Worm (Caenorhabditis elegans) whole organism, L2 larva: Measurements from ENCODE around the gene dmd-4.

Experiments
- C34F6.9 ChIP-seq: fragments of 150-350 bp; optimal IDR thresholded peaks from 2 replicates; lab custom pipeline; 2014; ENCODE audit warnings: missing biosample characterization, missing genetic modification characterization
- F13H6.1 ChIP-seq: sonication (generic microtip); optimal IDR thresholded peaks from 2 replicates; lab custom pipeline; 2016; ENCODE audit warnings: missing genetic modification characterization, missing compliant biosample characterization
- R02D3.7 ChIP-seq: fragments of 150-350 bp; optimal IDR thresholded peaks from 2 replicates; lab custom pipeline; 2014; ENCODE audit warnings: missing biosample characterization, missing genetic modification characterization
- Y55F3AM.14 ChIP-seq: fragments of 200-800 bp; sonication (Bioruptor generic); optimal IDR thresholded peaks from 2 replicates; lab custom pipeline; 2018; ENCODE audit warnings: mild to moderate bottlenecking, missing genetic modification characterization, missing compliant biosample characterization
- ZK546.5 ChIP-seq: sonication (generic microtip); optimal IDR thresholded peaks from 2 replicates; lab custom pipeline; 2017; ENCODE audit warnings: missing biosample characterization, missing genetic modification characterization
- alr-1 ChIP-seq: fragments of 150-350 bp; optimal IDR thresholded peaks from 2 replicates; lab custom pipeline; 2014; ENCODE audit warnings: missing biosample characterization, missing genetic modification characterization
- aly-2 ChIP-seq: fragments of 150-350 bp; optimal IDR thresholded peaks from 2 replicates; lab custom pipeline; 2014; ENCODE audit warnings: missing biosample characterization, missing genetic modification characterization
- ama-1 ChIP-seq: fragments of 150-350 bp; optimal IDR thresholded peaks from 2 replicates; lab custom pipeline; 2018; ENCODE audit warnings: inconsistent platforms
- blmp-1 ChIP-seq: sonication (generic microtip); optimal IDR thresholded peaks from 2 replicates; lab custom pipeline; 2017; ENCODE audit warnings: missing genetic modification characterization, mild to moderate bottlenecking, missing compliant biosample characterization, antibody characterized with exemption, moderate library complexity; ENCODE audit not compliant: insufficient read depth
- ceh-16 ChIP-seq: fragments of 150-350 bp; optimal IDR thresholded peaks from 2 replicates; lab custom pipeline; 2014; ENCODE audit warnings: missing biosample characterization, missing genetic modification characterization
- ceh-82 ChIP-seq: fragments of 150-350 bp; optimal IDR thresholded peaks from 2 replicates; lab custom pipeline; 2014; ENCODE audit warnings: missing biosample characterization, missing genetic modification characterization
- crh-2 ChIP-seq: sonication (generic microtip); optimal IDR thresholded peaks from 2 replicates; lab custom pipeline; 2017; ENCODE audit warnings: missing biosample characterization, missing genetic modification characterization
- dmd-4 ChIP-seq: sonication (generic microtip); optimal IDR thresholded peaks from 2 replicates; lab custom pipeline; 2017; ENCODE audit warnings: missing biosample characterization, missing genetic modification characterization
- egl-27 ChIP-seq: sonication (generic microtip); optimal IDR thresholded peaks from 3 replicates; lab custom pipeline; 2017; ENCODE audit warnings: missing biosample characterization, missing genetic modification reagents, missing genetic modification characterization
- elt-1 ChIP-seq: fragments of 150-350 bp; optimal IDR thresholded peaks from 2 replicates; lab custom pipeline; 2014; ENCODE audit warnings: missing biosample characterization, missing genetic modification characterization
- elt-3 ChIP-seq: sonication (generic microtip); optimal IDR thresholded peaks from 2 replicates; lab custom pipeline; 2017; ENCODE audit warnings: missing biosample characterization, missing genetic modification characterization
- fos-1 ChIP-seq: fragments of 150-350 bp; optimal IDR thresholded peaks from 2 replicates; lab custom pipeline; 2014; ENCODE audit warnings: missing biosample characterization, missing genetic modification characterization
- gmeb-1 ChIP-seq: fragments of 150-350 bp; optimal IDR thresholded peaks from 2 replicates; lab custom pipeline; 2014; ENCODE audit warnings: missing biosample characterization, missing genetic modification characterization
- lin-11 ChIP-seq: fragments of 150-350 bp; sonication (generic microtip); optimal IDR thresholded peaks from 2 replicates; lab custom pipeline; 2014; ENCODE audit warnings: missing biosample characterization, missing genetic modification characterization, inconsistent platforms, mixed read lengths
- lin-13 ChIP-seq: fragments of 150-350 bp; optimal IDR thresholded peaks from 2 replicates; lab custom pipeline; 2014; ENCODE audit warnings: missing biosample characterization, missing genetic modification reagents, missing genetic modification characterization
- lin-39 ChIP-seq: fragments of 150-350 bp; optimal IDR thresholded peaks from 2 replicates; lab custom pipeline; 2014; ENCODE audit warnings: missing biosample characterization, missing genetic modification reagents, missing genetic modification characterization
- lsy-2 ChIP-seq, 2 experiments: fragments of 150-350 bp in 1 of 2; sonication (generic microtip) in 1 of 2; optimal IDR thresholded peaks; 2 replicates each; lab custom pipeline; 2014 to 2017; ENCODE audit warnings: missing biosample characterization in 2 of 2, missing genetic modification characterization in 2 of 2
- mab-5 ChIP-seq: fragments of 150-350 bp; optimal IDR thresholded peaks from 2 replicates; lab custom pipeline; 2014; ENCODE audit warnings: missing biosample characterization, missing genetic modification characterization
- mbf-1 ChIP-seq: sonication (generic microtip); optimal IDR thresholded peaks from 2 replicates; lab custom pipeline; 2017; ENCODE audit warnings: missing biosample characterization, missing genetic modification characterization
- mdl-1 ChIP-seq, 2 experiments: fragments of 150-350 bp in 1 of 2; sonication (generic microtip) in 1 of 2; optimal IDR thresholded peaks; 2 replicates each; lab custom pipeline; 2017; ENCODE audit warnings: missing biosample characterization in 2 of 2, missing genetic modification characterization in 2 of 2
- nhr-10 ChIP-seq: sonication (generic microtip); optimal IDR thresholded peaks from 2 replicates; lab custom pipeline; 2017; ENCODE audit warnings: missing biosample characterization, missing genetic modification characterization
- nhr-11 ChIP-seq: fragments of 150-350 bp; optimal IDR thresholded peaks from 2 replicates; lab custom pipeline; 2014; ENCODE audit warnings: missing biosample characterization, missing genetic modification characterization
- nhr-12 ChIP-seq: fragments of 150-350 bp; optimal IDR thresholded peaks from 2 replicates; lab custom pipeline; 2014; ENCODE audit warnings: missing biosample characterization, missing genetic modification characterization
- nhr-129 ChIP-seq: fragments of 150-350 bp; optimal IDR thresholded peaks from 2 replicates; lab custom pipeline; 2014; ENCODE audit warnings: missing biosample characterization, missing genetic modification characterization
- nhr-21 ChIP-seq: fragments of 150-350 bp; optimal IDR thresholded peaks from 2 replicates; lab custom pipeline; 2014; ENCODE audit warnings: missing biosample characterization, missing genetic modification characterization
- nhr-23 ChIP-seq: fragments of 150-350 bp; optimal IDR thresholded peaks from 2 replicates; lab custom pipeline; 2014; ENCODE audit warnings: missing biosample characterization, missing genetic modification reagents, missing genetic modification characterization
- nhr-237 ChIP-seq: fragments of 150-350 bp; optimal IDR thresholded peaks from 2 replicates; lab custom pipeline; 2014; ENCODE audit warnings: missing biosample characterization, missing genetic modification characterization
- nhr-25 ChIP-seq: fragments of 150-350 bp; sonication (generic microtip); optimal IDR thresholded peaks from 3 replicates; lab custom pipeline; 2014; ENCODE audit warnings: missing biosample characterization, missing genetic modification characterization
- nhr-6 ChIP-seq: fragments of 150-350 bp; optimal IDR thresholded peaks from 2 replicates; lab custom pipeline; 2014; ENCODE audit warnings: missing biosample characterization, missing genetic modification characterization
- nhr-77 ChIP-seq: fragments of 150-350 bp; optimal IDR thresholded peaks from 2 replicates; lab custom pipeline; 2014; ENCODE audit warnings: missing biosample characterization, missing genetic modification characterization
- peb-1 ChIP-seq: fragments of 150-350 bp; optimal IDR thresholded peaks from 2 replicates; lab custom pipeline; 2014; ENCODE audit warnings: missing biosample characterization, missing genetic modification characterization
- sem-4 ChIP-seq: fragments of 150-350 bp; optimal IDR thresholded peaks from 2 replicates; lab custom pipeline; 2014; ENCODE audit warnings: missing biosample characterization, missing genetic modification reagents, missing genetic modification characterization
- skn-1 ChIP-seq: sonication (generic microtip); optimal IDR thresholded peaks from 2 replicates; lab custom pipeline; 2017; ENCODE audit warnings: missing biosample characterization, missing genetic modification characterization
- sma-3 ChIP-seq: sonication (generic microtip); optimal IDR thresholded peaks from 2 replicates; lab custom pipeline; 2016; ENCODE audit warnings: missing genetic modification reagents, missing genetic modification characterization, missing compliant biosample characterization
- sma-9 ChIP-seq, 2 experiments: fragments of 150-350 bp in 1 of 2; sonication (generic microtip) in 1 of 2; optimal IDR thresholded peaks; 2 replicates each; lab custom pipeline; 2014 to 2016; ENCODE audit warnings: missing genetic modification characterization in 2 of 2, mild to moderate bottlenecking in 1 of 2, missing biosample characterization in 1 of 2, missing compliant biosample characterization in 1 of 2, missing genetic modification reagents in 1 of 2, moderate library complexity in 1 of 2
- snpc-4 ChIP-seq: fragments of 150-350 bp; optimal IDR thresholded peaks from 2 replicates; lab custom pipeline; 2014; ENCODE audit warnings: missing biosample characterization, missing genetic modification characterization
- unc-39 ChIP-seq: fragments of 150-350 bp; optimal IDR thresholded peaks from 2 replicates; lab custom pipeline; 2014; ENCODE audit warnings: missing biosample characterization, missing genetic modification characterization
- unc-55 ChIP-seq: fragments of 150-350 bp; sonication (generic microtip); optimal IDR thresholded peaks from 3 replicates; lab custom pipeline; 2014; ENCODE audit warnings: missing biosample characterization, missing genetic modification reagents, missing genetic modification characterization
- unc-62 ChIP-seq: fragments of 150-350 bp; optimal IDR thresholded peaks from 2 replicates; lab custom pipeline; 2014; ENCODE audit warnings: missing biosample characterization, missing genetic modification reagents, missing genetic modification characterization
- zag-1 ChIP-seq: fragments of 150-350 bp; optimal IDR thresholded peaks from 2 replicates; lab custom pipeline; 2014; ENCODE audit warnings: missing biosample characterization, missing genetic modification characterization
- ztf-1 ChIP-seq: fragments of 200-800 bp; sonication (Bioruptor generic); conservative IDR thresholded peaks from 2 replicates; pipeline ENCODE4 v1.3.6; 2022; ENCODE audit warnings: missing genetic modification characterization, missing compliant biosample characterization
- ztf-11 ChIP-seq: sonication (generic microtip); optimal IDR thresholded peaks from 2 replicates; lab custom pipeline; 2017; ENCODE audit warnings: missing biosample characterization, missing genetic modification characterization
- ztf-4 ChIP-seq: fragments of 150-350 bp; optimal IDR thresholded peaks from 2 replicates; lab custom pipeline; 2014; ENCODE audit warnings: missing biosample characterization, missing genetic modification characterization

dmd-4 gene

ce11 chrX:14819495-14819894 is 42.2 kb downstream of the dmd-4 start:
- TF ChIP-seq lin-13 (GFP tag; lab: Kevin White, UChicago) (peak; percentile 13), nhr-11 (tag; lab: Kevin White, UChicago) (no peak), R02D3.7 (tag; lab: Kevin White, UChicago) (no peak), ceh-16 (tag; lab: Kevin White, UChicago) (no peak), ZK546.5 (no peak), nhr-21 (tag; lab: Kevin White, UChicago) (no peak)

ce11 chrX:14818464-14819259 is 43.0 kb downstream of the dmd-4 start, which contains the start of gene epn-1:
epn-1 (minus strand) TSS chrX:14818514.
- TF ChIP-seq ceh-16 (tag; lab: Kevin White, UChicago) (peak; percentile 98), nhr-77 (peak; percentile 61), nhr-237 (tag; lab: Kevin White, UChicago) (peak; percentile 58), skn-1 (tag; lab: Kevin White, UChicago) (peak; percentile 30), dmd-4 (tag; lab: Kevin White, UChicago) (no peak), mbf-1 (tag; lab: Kevin White, UChicago) (no peak), blmp-1 (tag; lab: Kevin White, UChicago) (peak; percentile 69), nhr-21 (tag; lab: Kevin White, UChicago) (peak; percentile 98), zag-1 (tag; lab: Kevin White, UChicago) (peak; percentile 97), elt-1 (peak; percentile 16), fos-1 (tag; lab: Kevin White, UChicago) (peak; percentile 89), R02D3.7 (tag; lab: Kevin White, UChicago) (no peak), unc-55 (GFP tag; lab: Kevin White, UChicago) (peak; percentile 90), Y55F3AM.14 (GFP tag; lab: Kevin White, UChicago) (peak; percentile 99), gmeb-1 (peak; percentile 74), nhr-129 (tag; lab: Kevin White, UChicago) (peak; percentile 96), aly-2 (tag; lab: Kevin White, UChicago) (no peak), F13H6.1 (peak; percentile 99), ZK546.5 (peak; percentile 31), egl-27 (peak; percentile 97), nhr-25 (tag; lab: Kevin White, UChicago) (peak; percentile 97), ztf-1 (GFP tag; lab: Robert Waterston, UW) (no peak), nhr-12 (tag; lab: Kevin White, UChicago) (peak; percentile 69), lsy-2 (tag; optimal IDR thresholded peaks at IDR 0.05; lab: Kevin White, UChicago) (peak; percentile 79 to 94), ztf-11 (tag; lab: Kevin White, UChicago) (peak; percentile 27), peb-1 (tag; lab: Kevin White, UChicago) (no peak), ceh-82 (tag; lab: Kevin White, UChicago) (peak; percentile 54), mdl-1 (tag; optimal IDR thresholded peaks at IDR 0.05; lab: Kevin White, UChicago) (peak; percentile 99 to 100), lin-11 (tag; lab: Kevin White, UChicago) (peak; percentile 98), nhr-11 (tag; lab: Kevin White, UChicago) (no peak), alr-1 (tag; lab: Kevin White, UChicago) (no peak), crh-2 (tag; lab: Kevin White, UChicago) (peak; percentile 96), unc-39 (tag; lab: Kevin White, UChicago) (no peak), nhr-10 (peak; percentile 80), unc-62 (GFP tag; lab: Kevin White, UChicago) (peak; percentile 80), mab-5 (peak; percentile 93), C34F6.9 (tag; lab: Kevin White, UChicago) (peak; percentile 98), sma-3 (GFP tag; lab: Kevin White, UChicago) (peak; percentile 98), sem-4 (peak; percentile 96), nhr-23 (tag; lab: Kevin White, UChicago) (no peak), lin-13 (GFP tag; lab: Kevin White, UChicago) (peak; percentile 94), elt-3 (no peak), ama-1 (lab: Kevin White, UChicago) (peak; percentile 54), nhr-6 (tag; lab: Kevin White, UChicago) (peak; percentile 84), snpc-4 (tag; lab: Kevin White, UChicago) (peak; percentile 78), ztf-4 (tag; lab: Kevin White, UChicago) (peak; percentile 94), sma-9 (GFP tag; optimal IDR thresholded peaks at IDR 0.05; lab: Kevin White, UChicago) (peak; percentile 98), sma-9 (tag; optimal IDR thresholded peaks at IDR 0.05; lab: Kevin White, UChicago) (peak; percentile 64), lin-39 (peak; percentile 70)
- TF ChIP-seq, all 48 proteins: peak for 37
